Fruit fly (Drosophila melanogaster) whole organism, embryonic: Measurements from ENCODE around the gene Trl.

Experiments
- Ada2b ChIP-seq: fragments of 200-800 bp; sonication (Bioruptor generic); IDR thresholded peaks from 2 replicates; pipeline ENCODE4 v1.3.6; 2022; ENCODE audit warnings: missing biosample characterization, missing genetic modification characterization
- Adf1 ChIP-seq: fragments of 200-800 bp; sonication (Bioruptor generic); IDR thresholded peaks from 2 replicates; pipeline ENCODE4 v1.3.6; 2022; ENCODE audit warnings: missing biosample characterization, missing genetic modification characterization
- C15 ChIP-seq: fragments of 200-800 bp; sonication (Bioruptor generic); IDR thresholded peaks from 3 replicates; pipeline ENCODE4 v1.3.6; 2022; ENCODE audit warnings: missing biosample characterization, missing genetic modification characterization
- CG12155 ChIP-seq: fragments of 200-800 bp; sonication (Bioruptor generic); optimal IDR thresholded peaks from 3 replicates; lab custom pipeline; 2016; ENCODE audit warnings: missing biosample characterization, missing genetic modification characterization
- CG13296 ChIP-seq: fragments of 200-800 bp; sonication (Bioruptor generic); optimal IDR thresholded peaks from 3 replicates; lab custom pipeline; 2018; ENCODE audit warnings: missing biosample characterization, mild to moderate bottlenecking, missing genetic modification characterization
- CG18476 ChIP-seq: fragments of 200-800 bp; sonication (Bioruptor generic); optimal IDR thresholded peaks from 2 replicates; lab custom pipeline; 2016; ENCODE audit warnings: missing biosample characterization, mild to moderate bottlenecking, missing genetic modification characterization
- CG2120 ChIP-seq: fragments of 200-800 bp; sonication (Bioruptor generic); optimal IDR thresholded peaks from 3 replicates; lab custom pipeline; 2016; ENCODE audit warnings: missing biosample characterization, missing genetic modification characterization
- CG2875 ChIP-seq: fragments of 200-800 bp; sonication (Bioruptor generic); optimal IDR thresholded peaks from 2 replicates; lab custom pipeline; 2017; ENCODE audit warnings: missing biosample characterization, mild to moderate bottlenecking, missing genetic modification characterization, missing genetic modification reagents
- CG3838 ChIP-seq: fragments of 200-800 bp; sonication (Bioruptor generic); optimal IDR thresholded peaks from 3 replicates; lab custom pipeline; 2016; ENCODE audit warnings: missing biosample characterization, missing genetic modification characterization
- CG3995 ChIP-seq: fragments of 200-800 bp; sonication (Bioruptor generic); optimal IDR thresholded peaks from 3 replicates; lab custom pipeline; 2016; ENCODE audit warnings: missing biosample characterization, missing genetic modification characterization
- CG4404 ChIP-seq: fragments of 200-800 bp; sonication (Bioruptor generic); IDR thresholded peaks from 2 replicates; pipeline ENCODE4 v1.3.6; 2022; ENCODE audit warnings: missing biosample characterization, missing genetic modification characterization
- CG4424 ChIP-seq: fragments of 200-800 bp; sonication (Bioruptor generic); optimal IDR thresholded peaks from 3 replicates; lab custom pipeline; 2016; ENCODE audit warnings: missing biosample characterization, missing genetic modification characterization
- CG4854 ChIP-seq: fragments of 200-800 bp; sonication (Bioruptor generic); optimal IDR thresholded peaks from 2 replicates; lab custom pipeline; 2016; ENCODE audit warnings: missing biosample characterization, missing genetic modification characterization, inconsistent platforms
- CG6813 ChIP-seq: fragments of 200-800 bp; sonication (Bioruptor generic); optimal IDR thresholded peaks from 2 replicates; lab custom pipeline; 2017; ENCODE audit warnings: missing biosample characterization, missing genetic modification characterization, mild to moderate bottlenecking, moderate library complexity, missing genetic modification reagents
- CG7963 ChIP-seq: fragments of 200-800 bp; sonication (Bioruptor generic); IDR thresholded peaks from 3 replicates; pipeline ENCODE4 v1.3.6; 2022; ENCODE audit warnings: missing biosample characterization, missing genetic modification characterization; ENCODE audit not compliant: partially characterized antibody
- CG8359 ChIP-seq: fragments of 200-800 bp; sonication (Bioruptor generic); optimal IDR thresholded peaks from 2 replicates; lab custom pipeline; 2017; ENCODE audit warnings: missing biosample characterization, mild to moderate bottlenecking, missing genetic modification characterization, borderline replicate concordance
- CG9215 ChIP-seq: fragments of 200-800 bp; sonication (Bioruptor generic); IDR thresholded peaks from 2 replicates; pipeline ENCODE4 v1.3.6; 2022; ENCODE audit warnings: missing biosample characterization, missing genetic modification characterization
- CG9797 ChIP-seq: fragments of 200-800 bp; sonication (Bioruptor generic); optimal IDR thresholded peaks from 3 replicates; lab custom pipeline; 2018; ENCODE audit warnings: missing biosample characterization, mild to moderate bottlenecking, missing genetic modification characterization
- CoRest ChIP-seq: fragments of 200-800 bp; sonication (Bioruptor generic); optimal IDR thresholded peaks from 3 replicates; lab custom pipeline; 2018; ENCODE audit warnings: missing biosample characterization, mild to moderate bottlenecking, missing genetic modification characterization, moderate library complexity
- ERR ChIP-seq: fragments of 200-800 bp; sonication (Bioruptor generic); optimal IDR thresholded peaks from 2 replicates; lab custom pipeline; 2016; ENCODE audit warnings: missing biosample characterization, missing genetic modification characterization
- Gug ChIP-seq: fragments of 200-800 bp; sonication (Bioruptor generic); IDR thresholded peaks from 4 replicates; pipeline ENCODE4 v1.3.6; 2022; ENCODE audit warnings: missing biosample characterization, missing genetic modification characterization
- Hand ChIP-seq: fragments of 200-800 bp; sonication (Bioruptor generic); optimal IDR thresholded peaks from 2 replicates; lab custom pipeline; 2017; ENCODE audit warnings: mild to moderate bottlenecking, missing biosample characterization, missing genetic modification reagents, missing genetic modification characterization
- Hsf ChIP-seq: fragments of 200-800 bp; sonication (Bioruptor generic); optimal IDR thresholded peaks from 3 replicates; lab custom pipeline; 2016; ENCODE audit warnings: missing biosample characterization, missing genetic modification characterization
- Nf-YC ChIP-seq: fragments of 200-800 bp; optimal IDR thresholded peaks from 3 replicates; lab custom pipeline; 2019; ENCODE audit warnings: missing biosample characterization, mild to moderate bottlenecking, missing genetic modification characterization, moderate library complexity
- Pdp1 ChIP-seq, 2 experiments: fragments of 200-800 bp; sonication (Bioruptor generic); optimal IDR thresholded peaks; 3 replicates each; lab custom pipeline; 2016; ENCODE audit warnings: missing biosample characterization in 2 of 2, missing genetic modification characterization in 2 of 2, mild to moderate bottlenecking in 1 of 2, moderate library complexity in 1 of 2
- Rfx ChIP-seq: fragments of 200-800 bp; sonication (Bioruptor generic); IDR thresholded peaks from 2 replicates; pipeline ENCODE4 v1.3.6; 2022; ENCODE audit warnings: missing biosample characterization, missing genetic modification characterization
- Rx ChIP-seq: fragments of 200-800 bp; sonication (Bioruptor generic); IDR thresholded peaks from 2 replicates; pipeline ENCODE4 v1.3.6; 2022; ENCODE audit warnings: missing biosample characterization, missing genetic modification characterization
- Tbp ChIP-seq: fragments of >200 bp; optimal IDR thresholded peaks from 2 replicates; lab custom pipeline; 2018; ENCODE audit warnings: missing biosample characterization, missing genetic modification characterization
- ap ChIP-seq: fragments of 200-800 bp; sonication (Bioruptor generic); IDR thresholded peaks from 2 replicates; pipeline ENCODE4 v1.3.6; 2022; ENCODE audit warnings: missing biosample characterization, missing genetic modification characterization
- ara ChIP-seq: fragments of 200-800 bp; sonication (Bioruptor generic); IDR thresholded peaks from 2 replicates; pipeline ENCODE4 v1.3.6; 2022; ENCODE audit warnings: missing biosample characterization, missing genetic modification characterization
- croc ChIP-seq: fragments of 200-800 bp; sonication (Bioruptor generic); conservative IDR thresholded peaks from 3 replicates; pipeline ENCODE4 v1.3.6; 2022; ENCODE audit warnings: missing biosample characterization, missing genetic modification characterization
- fd102C ChIP-seq: fragments of 200-800 bp; sonication (Bioruptor generic); optimal IDR thresholded peaks from 2 replicates; lab custom pipeline; 2018; ENCODE audit warnings: missing biosample characterization, mild to moderate bottlenecking, missing genetic modification characterization, moderate library complexity
- fd64A ChIP-seq: fragments of 200-800 bp; sonication (Bioruptor generic); optimal IDR thresholded peaks from 3 replicates; lab custom pipeline; 2018; ENCODE audit warnings: missing biosample characterization, mild to moderate bottlenecking, missing genetic modification characterization
- ftz-f1 ChIP-seq: fragments of 200-800 bp; sonication (Bioruptor generic); optimal IDR thresholded peaks from 2 replicates; lab custom pipeline; 2016; ENCODE audit warnings: missing biosample characterization, missing genetic modification characterization
- gce ChIP-seq: fragments of 200-800 bp; sonication (Bioruptor generic); IDR thresholded peaks from 3 replicates; pipeline ENCODE4 v1.3.6; 2022; ENCODE audit warnings: missing biosample characterization, missing genetic modification characterization
- hbn ChIP-seq: fragments of 200-800 bp; sonication (Bioruptor generic); IDR thresholded peaks from 2 replicates; pipeline ENCODE4 v1.3.6; 2022; ENCODE audit warnings: missing biosample characterization, missing genetic modification characterization; ENCODE audit not compliant: partially characterized antibody
- hkb ChIP-seq, 2 experiments: fragments of 200-800 bp in 1 of 2; fragments of >200 bp in 1 of 2; sonication (Bioruptor generic) in 1 of 2; IDR thresholded peaks in 1 of 2; optimal IDR thresholded peaks in 1 of 2; 2 replicates each; pipeline versions ENCODE4 v1.3.6 to Lab custom; 2017 to 2022; ENCODE audit warnings: missing biosample characterization in 1 of 2, missing genetic modification characterization in 1 of 2
- ind ChIP-seq: fragments of 200-800 bp; sonication (Bioruptor generic); optimal IDR thresholded peaks from 3 replicates; lab custom pipeline; 2016; ENCODE audit warnings: missing biosample characterization, missing genetic modification characterization
- mam ChIP-seq: fragments of 200-800 bp; sonication (Bioruptor generic); optimal IDR thresholded peaks from 3 replicates; lab custom pipeline; 2016; ENCODE audit warnings: missing biosample characterization, missing genetic modification characterization
- mirr ChIP-seq: fragments of 200-800 bp; sonication (Bioruptor generic); optimal IDR thresholded peaks from 3 replicates; lab custom pipeline; 2018; ENCODE audit warnings: missing biosample characterization, mild to moderate bottlenecking, missing genetic modification characterization
- nmo ChIP-seq: fragments of 200-800 bp; sonication (Bioruptor generic); optimal IDR thresholded peaks from 2 replicates; lab custom pipeline; 2018; ENCODE audit warnings: missing biosample characterization, mild to moderate bottlenecking, missing genetic modification characterization, moderate library complexity
- p53 ChIP-seq: fragments of 200-800 bp; sonication (Bioruptor generic); optimal IDR thresholded peaks from 2 replicates; lab custom pipeline; 2016; ENCODE audit warnings: missing biosample characterization, missing genetic modification characterization
- peb ChIP-seq: fragments of 200-800 bp; sonication (Bioruptor generic); IDR thresholded peaks from 2 replicates; pipeline ENCODE4 v1.3.6; 2022; ENCODE audit warnings: missing biosample characterization, missing genetic modification characterization
- sens ChIP-seq: fragments of 200-800 bp; sonication (Bioruptor generic); peaks from one replicate; lab custom pipeline; 2016; ENCODE audit warnings: missing biosample characterization, missing genetic modification characterization
- sim ChIP-seq: fragments of 200-800 bp; sonication (Bioruptor generic); IDR thresholded peaks from 2 replicates; pipeline ENCODE4 v1.3.6; 2022; ENCODE audit warnings: missing biosample characterization, missing genetic modification characterization
- tna ChIP-seq: fragments of 200-800 bp; sonication (Bioruptor generic); IDR thresholded peaks from 2 replicates; pipeline ENCODE4 v1.3.6; 2022; ENCODE audit warnings: missing biosample characterization, missing genetic modification characterization; ENCODE audit not compliant: partially characterized antibody
- toy ChIP-seq: fragments of 200-800 bp; sonication (Bioruptor generic); IDR thresholded peaks from 2 replicates; pipeline ENCODE4 v1.3.6; 2022; ENCODE audit warnings: missing biosample characterization, missing genetic modification characterization
- unpg ChIP-seq: fragments of 200-800 bp; sonication (Bioruptor generic); optimal IDR thresholded peaks from 3 replicates; lab custom pipeline; 2018; ENCODE audit warnings: missing biosample characterization, mild to moderate bottlenecking, missing genetic modification characterization, moderate library complexity
- zfh2 ChIP-seq: fragments of 200-800 bp; sonication (Bioruptor generic); optimal IDR thresholded peaks from 2 replicates; lab custom pipeline; 2016; ENCODE audit warnings: missing biosample characterization, missing genetic modification characterization

The Trl gene

dm6 chr3L:14759984-14760626 is 744 bp downstream of the Trl start (continued):
- TF ChIP-seq CG3995 (GFP tag; lab: Kevin White, UChicago) (peak; percentile 68), sens (GFP tag; lab: Kevin White, UChicago) (peak; percentile 96), CG9215 (GFP tag; lab: Robert Waterston, UW) (peak; percentile 76), CG4404 (GFP tag; lab: Robert Waterston, UW) (no peak), ind (GFP tag; lab: Kevin White, UChicago) (peak; percentile 69), fd102C (GFP tag; lab: Kevin White, UChicago) (no peak), gce (GFP tag; lab: Robert Waterston, UW) (peak; percentile 39; the same call in 1 of the 3 replicates), CG18476 (peak; percentile 45), croc (0 out of 3 replicates have a peak, but pooled peaks have one; percentile 27), CG2875 (peak; percentile 58), CoRest (tag; lab: Kevin White, UChicago) (peak; percentile 64), CG6813 (GFP tag; lab: Kevin White, UChicago) (no peak), Ada2b (GFP tag; lab: Robert Waterston, UW) (peak; percentile 40; the same call in 1 of the 2 replicates), Pdp1 (GFP tag; optimal IDR thresholded peaks at IDR 0.05; lab: Kevin White, UChicago) (peak; percentile 17 to 62), CG8359 (GFP tag; lab: Kevin White, UChicago) (peak; percentile 34), Hsf (GFP tag; lab: Kevin White, UChicago) (peak; percentile 75), C15 (GFP tag; lab: Robert Waterston, UW) (no peak), CG7963 (no peak), Hand (GFP tag; lab: Kevin White, UChicago) (peak; percentile 21), CG9797 (peak; percentile 12), CG3838 (no peak), unpg (GFP tag; lab: Kevin White, UChicago) (peak; percentile 81), CG13296 (GFP tag; lab: Kevin White, UChicago) (no peak), p53 (GFP tag; lab: Kevin White, UChicago) (no peak), mam (GFP tag; lab: Kevin White, UChicago) (peak; percentile 81), tna (GFP tag; lab: Robert Waterston, UW) (0 out of 2 replicates have a peak, but pooled peaks have one; percentile 18), fd64A (no peak), Gug (GFP tag; lab: Robert Waterston, UW) (peak; percentile 58; the same call in 2 of the 4 replicates), Rfx (GFP tag; lab: Robert Waterston, UW) (peak; percentile 62), CG4854 (GFP tag; lab: Kevin White, UChicago) (peak; percentile 44), sim (no peak), Tbp (GFP tag; lab: Kevin White, UChicago) (no peak), CG12155 (GFP tag; lab: Kevin White, UChicago) (peak; percentile 69), CG2120 (GFP tag; lab: Kevin White, UChicago) (peak; percentile 83), hbn (GFP tag; lab: Robert Waterston, UW) (peak; percentile 40), zfh2 (peak; percentile 45), Adf1 (peak; percentile 55; the same call in 1 of the 2 replicates), ERR (GFP tag; lab: Kevin White, UChicago) (no peak), ap (GFP tag; lab: Robert Waterston, UW) (peak; percentile 61; the same call in 1 of the 2 replicates), peb (no peak), hkb (optimal IDR thresholded peaks at IDR 0.05; lab: Kevin White, UChicago) (no peak), hkb (GFP tag; IDR thresholded peaks at IDR 0.05; lab: Robert Waterston, UW) (peak; percentile 66), Nf-YC (tag; lab: Kevin White, UChicago) (no peak), ftz-f1 (no peak), nmo (peak; percentile 73), CG4424 (GFP tag; lab: Kevin White, UChicago) (peak; percentile 70), toy (GFP tag; lab: Robert Waterston, UW) (no peak), mirr (no peak), ara (GFP tag; lab: Robert Waterston, UW) (peak; percentile 61), Rx (peak; percentile 26; the same call in 1 of the 2 replicates)
